Fruit fly (Drosophila melanogaster) whole organism: ENCODE results near the gene CG6051.

ENCODE experiments used
- CG8478 ChIP-seq: fragments of >200 bp; optimal IDR thresholded peaks from 2 replicates; lab custom pipeline; 2018; ENCODE audit warnings: inconsistent platforms
- pan ChIP-seq: fragments of >200 bp; optimal IDR thresholded peaks from 2 replicates; lab custom pipeline; 2017

DNA sequence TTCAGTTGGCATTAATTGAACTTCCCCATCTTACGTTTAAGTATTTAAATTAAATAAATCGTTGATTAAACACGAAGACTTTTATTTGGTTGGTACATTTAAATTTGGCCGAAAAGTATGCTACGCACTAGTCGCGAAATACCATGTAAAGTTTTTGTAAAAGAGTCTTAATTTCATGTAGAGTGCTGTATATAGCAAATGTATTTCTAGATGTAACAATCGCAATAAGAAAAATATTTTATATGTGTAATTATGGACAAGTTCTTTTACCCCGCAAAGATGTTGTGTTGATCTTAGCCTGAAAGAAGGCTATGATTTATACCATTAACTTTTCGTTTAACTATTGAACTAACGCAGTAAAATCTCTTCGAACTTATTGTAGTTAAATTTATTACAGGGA, 68.1 kb downstream of the CG6051 start:
- TF ChIP-seq pan (lab: Kevin White, UChicago) = no peak
- TF ChIP-seq CG8478 (lab: Kevin White, UChicago) = no peak
